Fruit fly (Drosophila melanogaster) whole organism, wandering third instar larva: ENCODE measurements around the gene CG15333.

ENCODE experiments used
- CG32264 ChIP-seq: fragments of 200-800 bp; sonication (Bioruptor generic); optimal IDR thresholded peaks from 2 replicates; lab custom pipeline; 2016; ENCODE audit warnings: missing biosample characterization, missing genetic modification characterization
- CG9705 ChIP-seq: fragments of 200-800 bp; sonication (Bioruptor generic); optimal IDR thresholded peaks from 2 replicates; lab custom pipeline; 2018; ENCODE audit warnings: missing biosample characterization, mild to moderate bottlenecking, missing genetic modification characterization
- Dfd ChIP-seq: fragments of >200 bp; optimal IDR thresholded peaks from 2 replicates; lab custom pipeline; 2017; ENCODE audit warnings: missing biosample characterization, missing genetic modification characterization
- HLH106 ChIP-seq: fragments of 200-800 bp; optimal IDR thresholded peaks from 3 replicates; lab custom pipeline; 2019; ENCODE audit warnings: missing biosample characterization, mild to moderate bottlenecking, missing genetic modification characterization, moderate library complexity
- Hnf4 ChIP-seq: fragments of 200-800 bp; sonication (Bioruptor generic); optimal IDR thresholded peaks from 2 replicates; lab custom pipeline; 2016; ENCODE audit warnings: missing biosample characterization, mild to moderate bottlenecking, missing genetic modification characterization
- Hr78 ChIP-seq: fragments of >200 bp; optimal IDR thresholded peaks from 2 replicates; lab custom pipeline; 2017; ENCODE audit warnings: missing biosample characterization, missing genetic modification characterization
- Jra ChIP-seq: sonication (Bioruptor generic); optimal IDR thresholded peaks from 2 replicates; lab custom pipeline; 2016; ENCODE audit warnings: missing biosample characterization, missing genetic modification characterization
- Mio ChIP-seq: sonication (Bioruptor generic); optimal IDR thresholded peaks from 2 replicates; lab custom pipeline; 2016; ENCODE audit warnings: missing biosample characterization, missing genetic modification characterization
- Myc ChIP-seq: fragments of >200 bp; optimal IDR thresholded peaks from 2 replicates; lab custom pipeline; 2017
- OdsH ChIP-seq: fragments of 200-800 bp; sonication (Bioruptor generic); optimal IDR thresholded peaks from 2 replicates; lab custom pipeline; 2016; ENCODE audit warnings: missing biosample characterization, mild to moderate bottlenecking, missing genetic modification characterization
- Rel ChIP-seq, 2 experiments: fragments of 200-800 bp; sonication (Bioruptor generic) in 1 of 2; optimal IDR thresholded peaks; 2 replicates in 1 of 2; 3 replicates in 1 of 2; lab custom pipeline; 2016 to 2019; ENCODE audit warnings: mild to moderate bottlenecking in 2 of 2, missing biosample characterization in 2 of 2, missing genetic modification characterization in 2 of 2, moderate library complexity in 1 of 2
- Sp1 ChIP-seq: fragments of 200-800 bp; sonication (Bioruptor generic); optimal IDR thresholded peaks from 3 replicates; lab custom pipeline; 2019; ENCODE audit warnings: missing biosample characterization, mild to moderate bottlenecking, missing genetic modification characterization, moderate library complexity
- br ChIP-seq: fragments of 200-800 bp; sonication (Bioruptor generic); optimal IDR thresholded peaks from 2 replicates; lab custom pipeline; 2016; ENCODE audit warnings: missing biosample characterization, missing genetic modification characterization
- dmrt93B ChIP-seq: fragments of 200-800 bp; sonication (Bioruptor generic); optimal IDR thresholded peaks from 2 replicates; lab custom pipeline; 2018; ENCODE audit warnings: missing biosample characterization, mild to moderate bottlenecking, missing genetic modification characterization
- dsf ChIP-seq: sonication (Bioruptor generic); optimal IDR thresholded peaks from 2 replicates; lab custom pipeline; 2016; ENCODE audit warnings: missing biosample characterization, missing genetic modification characterization, borderline replicate concordance
- ey ChIP-seq: fragments of 200-800 bp; sonication (Bioruptor generic); optimal IDR thresholded peaks from 2 replicates; lab custom pipeline; 2016; ENCODE audit warnings: missing biosample characterization, missing genetic modification characterization
- foxo ChIP-seq, 2 experiments: fragments of 200-800 bp; sonication (Bioruptor generic); optimal IDR thresholded peaks; 2 replicates in 1 of 2; 3 replicates in 1 of 2; lab custom pipeline; 2016 to 2017; ENCODE audit warnings: missing biosample characterization in 2 of 2, missing genetic modification characterization in 2 of 2
- fru ChIP-seq: fragments of 200-800 bp; sonication (Bioruptor generic); optimal IDR thresholded peaks from 3 replicates; lab custom pipeline; 2016; ENCODE audit warnings: missing biosample characterization, mild to moderate bottlenecking, missing genetic modification characterization
- h ChIP-seq: fragments of 200-800 bp; sonication (Bioruptor generic); optimal IDR thresholded peaks from 3 replicates; lab custom pipeline; 2016; ENCODE audit warnings: missing biosample characterization, mild to moderate bottlenecking, missing genetic modification characterization
- psq ChIP-seq: fragments of 200-800 bp; sonication (Bioruptor generic); optimal IDR thresholded peaks from 3 replicates; lab custom pipeline; 2017; ENCODE audit warnings: missing biosample characterization, mild to moderate bottlenecking, missing genetic modification characterization, moderate library complexity
- rgr ChIP-seq: fragments of 200-800 bp; sonication (Bioruptor generic); optimal IDR thresholded peaks from 3 replicates; lab custom pipeline; 2016; ENCODE audit warnings: missing biosample characterization, mild to moderate bottlenecking, missing genetic modification characterization
- sage ChIP-seq: fragments of 200-800 bp; sonication (Bioruptor generic); optimal IDR thresholded peaks from 2 replicates; lab custom pipeline; 2016; ENCODE audit warnings: missing biosample characterization, mild to moderate bottlenecking, missing genetic modification characterization
- sv ChIP-seq: fragments of 200-800 bp; sonication (Bioruptor generic); optimal IDR thresholded peaks from 3 replicates; lab custom pipeline; 2016; ENCODE audit warnings: missing biosample characterization, missing genetic modification characterization
- tai ChIP-seq: sonication (Bioruptor generic); optimal IDR thresholded peaks from 2 replicates; lab custom pipeline; 2016; ENCODE audit warnings: missing biosample characterization, missing genetic modification characterization
- usp ChIP-seq: fragments of >200 bp; optimal IDR thresholded peaks from 2 replicates; lab custom pipeline; 2017; ENCODE audit warnings: missing biosample characterization, missing genetic modification characterization
- woc ChIP-seq: sonication (Bioruptor generic); optimal IDR thresholded peaks from 2 replicates; lab custom pipeline; 2016; ENCODE audit warnings: missing biosample characterization, mild to moderate bottlenecking, missing genetic modification characterization

Gene CG15333

dm6 chrX:7972363-7972942 lies 48.7 kb downstream of the CG15333 start (continued):
- TF ChIP-seq rgr (GFP tag; lab: Kevin White, UChicago) (peak; percentile 86), Hr78 (GFP tag; lab: Kevin White, UChicago) (no peak), Sp1 (GFP tag; lab: Kevin White, UChicago) (peak; percentile 86)
- TF ChIP-seq, all 38 proteins: peak for 22

- no peak for TF ChIP-seq Rel (GFP tag; optimal IDR thresholded peaks at IDR 0.05; lab: Kevin White, UChicago)
- TF ChIP-seq Rel (tag; optimal IDR thresholded peaks at IDR 0.05; lab: Kevin White, UChicago) = peak; percentile 21
- no peak for TF ChIP-seq tai
- TF ChIP-seq usp = no peak
- TF ChIP-seq Myc (lab: Kevin White, UChicago) = no peak
- TF ChIP-seq ey (GFP tag; lab: Kevin White, UChicago) = peak; percentile 81
- no peak for TF ChIP-seq Dfd (GFP tag; lab: Kevin White, UChicago)
- peak; percentile 80 for TF ChIP-seq h (GFP tag; lab: Kevin White, UChicago)
- peak; percentile 69 for TF ChIP-seq Hnf4
- peak; percentile 32 for TF ChIP-seq sv
- peak; percentile 70 for TF ChIP-seq woc (GFP tag; lab: Kevin White, UChicago)
- TF ChIP-seq psq (GFP tag; lab: Kevin White, UChicago) = peak; percentile 70
- peak; percentile 86 for TF ChIP-seq HLH106 (tag; lab: Kevin White, UChicago)
- peak; percentile 30 for TF ChIP-seq CG32264
- TF ChIP-seq dsf (GFP tag; lab: Kevin White, UChicago) = no peak
- TF ChIP-seq CG9705 (GFP tag; lab: Kevin White, UChicago) = peak; percentile 56
- peak; percentile 84 for TF ChIP-seq Sp1 (GFP tag; lab: Kevin White, UChicago)
- peak; percentile 75 for TF ChIP-seq dmrt93B (GFP tag; lab: Kevin White, UChicago)
- peak; percentile 64 for TF ChIP-seq sage (GFP tag; lab: Kevin White, UChicago)
- peak; percentile 86 for TF ChIP-seq fru
- peak; percentile 81 for TF ChIP-seq br
- TF ChIP-seq Jra (GFP tag; lab: Kevin White, UChicago) = peak; percentile 32
- peak; percentile 77 for TF ChIP-seq OdsH (GFP tag; lab: Kevin White, UChicago)
- TF ChIP-seq Mio (GFP tag; lab: Kevin White, UChicago) = no peak
- TF ChIP-seq rgr (GFP tag; lab: Kevin White, UChicago) = peak; percentile 79
- TF ChIP-seq foxo (GFP tag; optimal IDR thresholded peaks at IDR 0.05; lab: Kevin White, UChicago) = peak in 1 of 2 experiments; percentile 81
Measured at dm6 chrX:7970396-7970795, 50.7 kb downstream of the CG15333 start.
